Worm (Caenorhabditis elegans) whole organism, mixed stage, embryonic: ENCODE results near the gene F44D12.8.

Experiments used
- M03D4.4 ChIP-seq: sonication (generic microtip); optimal IDR thresholded peaks from 2 replicates; lab custom pipeline; 2017; ENCODE audit warnings: mild to moderate bottlenecking, missing genetic modification characterization, missing compliant biosample characterization
- bed-3 ChIP-seq: fragments of 200-800 bp; sonication (Bioruptor generic); optimal IDR thresholded peaks from 3 replicates; lab custom pipeline; 2018; ENCODE audit warnings: mild to moderate bottlenecking, missing genetic modification characterization, moderate library complexity, missing compliant biosample characterization
- blmp-1 ChIP-seq: fragments of 150-350 bp; optimal IDR thresholded peaks from 2 replicates; lab custom pipeline; 2014; ENCODE audit warnings: missing biosample characterization, missing genetic modification characterization
- ceh-39 ChIP-seq: fragments of 150-350 bp; optimal IDR thresholded peaks from 2 replicates; lab custom pipeline; 2014; ENCODE audit warnings: missing biosample characterization, missing genetic modification characterization
- ceh-43 ChIP-seq: fragments of 200-800 bp; sonication (Bioruptor generic); optimal IDR thresholded peaks from 2 replicates; lab custom pipeline; 2018; ENCODE audit warnings: mild to moderate bottlenecking, missing genetic modification characterization, moderate library complexity, missing compliant biosample characterization
- ceh-83 ChIP-seq: fragments of 200-800 bp; sonication (Bioruptor generic); optimal IDR thresholded peaks from 2 replicates; lab custom pipeline; 2018; ENCODE audit warnings: mild to moderate bottlenecking, missing genetic modification characterization, missing compliant biosample characterization
- ces-1 ChIP-seq: fragments of 150-350 bp; optimal IDR thresholded peaks from 2 replicates; lab custom pipeline; 2014; ENCODE audit warnings: missing biosample characterization, missing genetic modification reagents, missing genetic modification characterization
- cnd-1 ChIP-seq: fragments of 200-800 bp; sonication (Bioruptor generic); optimal IDR thresholded peaks from 2 replicates; lab custom pipeline; 2018; ENCODE audit warnings: mild to moderate bottlenecking, missing genetic modification characterization, missing compliant biosample characterization
- drap-1 ChIP-seq: fragments of 200-800 bp; sonication (Bioruptor generic); optimal IDR thresholded peaks from 3 replicates; lab custom pipeline; 2018; ENCODE audit warnings: mild to moderate bottlenecking, missing genetic modification characterization, missing compliant biosample characterization
- elt-1 ChIP-seq: sonication (generic microtip); optimal IDR thresholded peaks from 2 replicates; lab custom pipeline; 2017; ENCODE audit warnings: missing genetic modification characterization, mild to moderate bottlenecking, missing compliant biosample characterization, antibody characterized with exemption, moderate library complexity, borderline replicate concordance; ENCODE audit not compliant: insufficient read depth
- elt-3 ChIP-seq: fragments of 150-350 bp; optimal IDR thresholded peaks from 2 replicates; lab custom pipeline; 2014; ENCODE audit warnings: missing biosample characterization, missing genetic modification characterization
- flh-1 ChIP-seq: fragments of 200-800 bp; sonication (Bioruptor generic); optimal IDR thresholded peaks from 2 replicates; lab custom pipeline; 2018; ENCODE audit warnings: mild to moderate bottlenecking, missing genetic modification characterization, moderate library complexity, missing compliant biosample characterization
- ham-2 ChIP-seq: fragments of 200-800 bp; sonication (Bioruptor generic); optimal IDR thresholded peaks from 2 replicates; lab custom pipeline; 2018; ENCODE audit warnings: mild to moderate bottlenecking, missing genetic modification characterization, missing compliant biosample characterization
- lin-13 ChIP-seq: fragments of 150-350 bp; optimal IDR thresholded peaks from 2 replicates; lab custom pipeline; 2014; ENCODE audit warnings: missing biosample characterization, missing genetic modification characterization
- lin-32 ChIP-seq: fragments of 200-800 bp; sonication (Bioruptor generic); optimal IDR thresholded peaks from 2 replicates; lab custom pipeline; 2018; ENCODE audit warnings: mild to moderate bottlenecking, missing genetic modification characterization, missing compliant biosample characterization
- mab-5 ChIP-seq: fragments of 150-350 bp; optimal IDR thresholded peaks from 2 replicates; lab custom pipeline; 2014; ENCODE audit warnings: missing biosample characterization, missing genetic modification characterization
- mep-1 ChIP-seq: fragments of 150-350 bp; optimal IDR thresholded peaks from 2 replicates; lab custom pipeline; 2017; ENCODE audit warnings: missing biosample characterization, missing genetic modification reagents, missing genetic modification characterization, inconsistent platforms
- mls-2 ChIP-seq: sonication (generic microtip); optimal IDR thresholded peaks from 2 replicates; lab custom pipeline; 2016; ENCODE audit warnings: mild to moderate bottlenecking, missing genetic modification characterization, moderate library complexity, missing compliant biosample characterization
- nhr-12 ChIP-seq: fragments of 150-350 bp; optimal IDR thresholded peaks from 2 replicates; lab custom pipeline; 2014; ENCODE audit warnings: missing biosample characterization, missing genetic modification characterization
- nhr-237 ChIP-seq: fragments of 150-350 bp; optimal IDR thresholded peaks from 2 replicates; lab custom pipeline; 2014; ENCODE audit warnings: missing biosample characterization, missing genetic modification characterization
- nhr-28 ChIP-seq: fragments of 150-350 bp; optimal IDR thresholded peaks from 2 replicates; lab custom pipeline; 2014; ENCODE audit warnings: missing biosample characterization, missing genetic modification characterization
- nhr-76 ChIP-seq: sonication (generic microtip); optimal IDR thresholded peaks from 2 replicates; lab custom pipeline; 2017; ENCODE audit warnings: missing biosample characterization, missing genetic modification characterization
- pha-4 ChIP-seq: fragments of 150-350 bp; optimal IDR thresholded peaks from 2 replicates; lab custom pipeline; 2018; ENCODE audit warnings: missing biosample characterization, missing genetic modification reagents, missing genetic modification characterization
- sem-2 ChIP-seq: fragments of 200-800 bp; sonication (Bioruptor generic); optimal IDR thresholded peaks from 2 replicates; lab custom pipeline; 2018; ENCODE audit warnings: mild to moderate bottlenecking, missing genetic modification characterization, missing compliant biosample characterization
- snpc-4 ChIP-seq: fragments of 150-350 bp; optimal IDR thresholded peaks from 2 replicates; lab custom pipeline; 2014; ENCODE audit warnings: missing biosample characterization, missing genetic modification characterization
- tbx-8 ChIP-seq: fragments of 200-800 bp; sonication (Bioruptor generic); optimal IDR thresholded peaks from 2 replicates; lab custom pipeline; 2018; ENCODE audit warnings: mild to moderate bottlenecking, missing genetic modification characterization, moderate library complexity, missing compliant biosample characterization
- unc-120 ChIP-seq: sonication (generic microtip); optimal IDR thresholded peaks from 2 replicates; lab custom pipeline; 2017; ENCODE audit warnings: missing genetic modification characterization, missing compliant biosample characterization; ENCODE audit not compliant: poor library complexity, severe bottlenecking
- unc-39 ChIP-seq: fragments of 150-350 bp; optimal IDR thresholded peaks from 2 replicates; lab custom pipeline; 2014; ENCODE audit warnings: missing biosample characterization, missing genetic modification characterization
- unc-62 ChIP-seq: fragments of 150-350 bp; optimal IDR thresholded peaks from 2 replicates; lab custom pipeline; 2014; ENCODE audit warnings: missing biosample characterization, missing genetic modification reagents, missing genetic modification characterization
- zip-8 ChIP-seq: fragments of 150-350 bp; optimal IDR thresholded peaks from 2 replicates; lab custom pipeline; 2014; ENCODE audit warnings: missing biosample characterization, missing genetic modification characterization
- ztf-11 ChIP-seq: fragments of 150-350 bp; optimal IDR thresholded peaks from 2 replicates; lab custom pipeline; 2014; ENCODE audit warnings: missing biosample characterization, missing genetic modification characterization

The F44D12.8 gene

ce11 chrIV:10053550-10053949, 30.5 kb downstream of the F44D12.8 start, which contains the start of gene srv-12:
Gene srv-12 (minus strand): TSS chrIV:10053650.
- TF ChIP-seq nhr-237 (tag; lab: Kevin White, UChicago) (no peak), nhr-76 (tag; lab: Kevin White, UChicago) (no peak), ces-1 (GFP tag; lab: Kevin White, UChicago) (no peak), unc-39 (no peak), unc-62 (GFP tag; lab: Kevin White, UChicago) (no peak), ztf-11 (tag; lab: Kevin White, UChicago) (no peak), zip-8 (tag; lab: Kevin White, UChicago) (no peak)

ce11 chrIV:10056138-10056537, 33.0 kb downstream of the F44D12.8 start, which contains the start of gene T04B2.7:
Gene T04B2.7 (minus strand): TSS chrIV:10056238.
- TF ChIP-seq nhr-76 (tag; lab: Kevin White, UChicago) (no peak), ham-2 (GFP tag; lab: Kevin White, UChicago) (no peak), bed-3 (GFP tag; lab: Kevin White, UChicago) (no peak), ceh-83 (GFP tag; lab: Kevin White, UChicago) (no peak), mep-1 (tag; lab: Kevin White, UChicago) (no peak), unc-39 (no peak), snpc-4 (tag; lab: Kevin White, UChicago) (no peak), pha-4 (tag; lab: Kevin White, UChicago) (no peak), ztf-11 (tag; lab: Kevin White, UChicago) (no peak), drap-1 (GFP tag; lab: Kevin White, UChicago) (no peak), ceh-39 (tag; lab: Kevin White, UChicago) (no peak), elt-1 (tag; lab: Kevin White, UChicago) (no peak), tbx-8 (no peak), flh-1 (GFP tag; lab: Kevin White, UChicago) (no peak), ceh-43 (GFP tag; lab: Kevin White, UChicago) (no peak), ces-1 (GFP tag; lab: Kevin White, UChicago) (no peak), unc-62 (GFP tag; lab: Kevin White, UChicago) (no peak), zip-8 (tag; lab: Kevin White, UChicago) (no peak), lin-13 (tag; lab: Kevin White, UChicago) (no peak)

- TF ChIP-seq ceh-43 (GFP tag; lab: Kevin White, UChicago) (no peak), nhr-237 (tag; lab: Kevin White, UChicago) (no peak), elt-3 (no peak), ham-2 (GFP tag; lab: Kevin White, UChicago) (no peak), zip-8 (tag; lab: Kevin White, UChicago) (no peak), blmp-1 (tag; lab: Kevin White, UChicago) (no peak), flh-1 (GFP tag; lab: Kevin White, UChicago) (no peak), pha-4 (tag; lab: Kevin White, UChicago) (no peak), unc-120 (tag; lab: Kevin White, UChicago) (no peak), ceh-83 (GFP tag; lab: Kevin White, UChicago) (no peak), lin-32 (GFP tag; lab: Kevin White, UChicago) (no peak)
- TF ChIP-seq, all 35 proteins: peak for 0
Observed at ce11 chrIV:10059175-10059574, 36.1 kb downstream of the F44D12.8 start.

- TF ChIP-seq mls-2 (tag; lab: Kevin White, UChicago) (no peak), lin-32 (GFP tag; lab: Kevin White, UChicago) (no peak), M03D4.4 (tag; lab: Kevin White, UChicago) (no peak), mab-5 (tag; lab: Kevin White, UChicago) (no peak), pha-4 (tag; lab: Kevin White, UChicago) (no peak), nhr-12 (tag; lab: Kevin White, UChicago) (no peak), unc-39 (no peak), blmp-1 (tag; lab: Kevin White, UChicago) (no peak)
Observed at ce11 chrIV:10060795-10061194, 37.7 kb downstream of the F44D12.8 start.

- TF ChIP-seq ces-1 (GFP tag; lab: Kevin White, UChicago), result peak; percentile 22
- no peak for TF ChIP-seq tbx-8
Observed at ce11 chrIV:10062728-10063127, 39.6 kb downstream of the F44D12.8 start, which contains the start of gene ipla-7. Gene ipla-7 (minus strand): TSS chrIV:10062849.

ce11 chrIV:10063941-10064340, 40.9 kb downstream of the F44D12.8 start:
- TF ChIP-seq mls-2 (tag; lab: Kevin White, UChicago) (no peak), cnd-1 (tag; lab: Kevin White, UChicago) (no peak), lin-13 (tag; lab: Kevin White, UChicago) (no peak), sem-2 (GFP tag; lab: Kevin White, UChicago) (no peak), lin-32 (GFP tag; lab: Kevin White, UChicago) (no peak), nhr-28 (tag; lab: Kevin White, UChicago) (no peak), nhr-12 (tag; lab: Kevin White, UChicago) (no peak), ceh-39 (tag; lab: Kevin White, UChicago) (no peak)
